Worm (Caenorhabditis elegans): ENCODE measurements around the gene cest-17.

DNA sequence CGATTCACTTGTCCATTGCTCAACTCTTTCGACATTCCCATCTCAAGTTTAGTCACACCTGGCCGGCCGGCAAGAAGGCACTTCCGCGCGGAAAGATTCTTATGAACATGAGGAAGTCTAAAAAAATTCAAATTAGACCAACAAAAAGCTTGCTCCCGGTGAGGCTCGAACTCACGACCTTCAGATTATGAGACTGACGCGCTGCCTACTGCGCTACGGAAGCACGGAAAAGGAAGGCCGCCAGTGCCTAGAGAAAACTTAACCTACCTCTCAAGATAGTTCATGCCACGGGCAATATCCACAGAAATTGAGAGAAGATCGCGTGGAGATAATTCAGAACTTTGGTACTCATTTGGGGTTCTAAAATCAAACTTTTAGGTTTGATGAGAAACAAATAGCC is 26.9 kb downstream of the cest-17 start:
- TF ChIP-seq him-1 (tag; optimal IDR thresholded peaks at IDR 0.05) = no peak
- no peak for TF ChIP-seq W03F9.2 (tag; optimal IDR thresholded peaks at IDR 0.05)
- no peak for TF ChIP-seq dao-5 (tag; optimal IDR thresholded peaks at IDR 0.05)
